Fruit fly (Drosophila melanogaster) whole organism, embryonic: Measurements from ENCODE around the gene CG5938.

ENCODE experiments used
- Antp ChIP-seq: fragments of 200-800 bp; sonication (Bioruptor generic); optimal IDR thresholded peaks from 3 replicates; lab custom pipeline; 2016; ENCODE audit warnings: missing biosample characterization, missing genetic modification characterization
- Asciz ChIP-seq: fragments of 200-800 bp; sonication (Bioruptor generic); optimal IDR thresholded peaks from 2 replicates; lab custom pipeline; 2017; ENCODE audit warnings: missing biosample characterization, mild to moderate bottlenecking, missing genetic modification characterization, missing genetic modification reagents
- C15 ChIP-seq: fragments of 200-800 bp; sonication (Bioruptor generic); IDR thresholded peaks from 3 replicates; pipeline ENCODE4 v1.3.6; 2022; ENCODE audit warnings: missing biosample characterization, missing genetic modification characterization
- CG10543 ChIP-seq: fragments of 200-800 bp; sonication (Bioruptor generic); optimal IDR thresholded peaks from 3 replicates; lab custom pipeline; 2017; ENCODE audit warnings: missing biosample characterization, mild to moderate bottlenecking, missing genetic modification characterization, moderate library complexity
- CG10654 ChIP-seq: fragments of 200-800 bp; sonication (Bioruptor generic); optimal IDR thresholded peaks from 2 replicates; lab custom pipeline; 2016; ENCODE audit warnings: missing biosample characterization, missing genetic modification characterization
- CG14014 ChIP-seq: fragments of 200-800 bp; sonication (Bioruptor generic); IDR thresholded peaks from 2 replicates; pipeline ENCODE4 v1.3.6; 2022; ENCODE audit warnings: missing biosample characterization, missing genetic modification characterization
- CG15011 ChIP-seq: fragments of 200-800 bp; sonication (Bioruptor generic); optimal IDR thresholded peaks from 3 replicates; lab custom pipeline; 2018; ENCODE audit warnings: missing biosample characterization, mild to moderate bottlenecking, missing genetic modification characterization
- CG16813 ChIP-seq: fragments of 200-800 bp; sonication (Bioruptor generic); IDR thresholded peaks from 3 replicates; pipeline ENCODE4 v1.3.6; 2022; ENCODE audit warnings: missing biosample characterization, missing genetic modification characterization; ENCODE audit not compliant: partially characterized antibody
- CG16863 ChIP-seq: fragments of 200-800 bp; sonication (Bioruptor generic); optimal IDR thresholded peaks from 3 replicates; lab custom pipeline; 2016; ENCODE audit warnings: missing biosample characterization, missing genetic modification characterization
- CG17359 ChIP-seq: fragments of 200-800 bp; sonication (Bioruptor generic); optimal IDR thresholded peaks from 3 replicates; lab custom pipeline; 2018; ENCODE audit warnings: missing biosample characterization, mild to moderate bottlenecking, missing genetic modification characterization, moderate library complexity
- CG17385 ChIP-seq: fragments of 200-800 bp; sonication (Bioruptor generic); optimal IDR thresholded peaks from 3 replicates; lab custom pipeline; 2018; ENCODE audit warnings: missing biosample characterization, mild to moderate bottlenecking, missing genetic modification characterization
- CG2116 ChIP-seq: fragments of 200-800 bp; sonication (Bioruptor generic); optimal IDR thresholded peaks from 3 replicates; lab custom pipeline; 2018; ENCODE audit warnings: missing biosample characterization, mild to moderate bottlenecking, missing genetic modification characterization
- CG2120 ChIP-seq: fragments of 200-800 bp; sonication (Bioruptor generic); optimal IDR thresholded peaks from 3 replicates; lab custom pipeline; 2016; ENCODE audit warnings: missing biosample characterization, missing genetic modification characterization
- CG30431 ChIP-seq: fragments of 200-800 bp; sonication (Bioruptor generic); optimal IDR thresholded peaks from 2 replicates; lab custom pipeline; 2017; ENCODE audit warnings: missing biosample characterization, missing genetic modification characterization
- CG7357 ChIP-seq: fragments of 200-800 bp; sonication (Bioruptor generic); IDR thresholded peaks from 3 replicates; pipeline ENCODE4 v1.3.6; 2022; ENCODE audit warnings: missing biosample characterization, missing genetic modification characterization
- CG7786 ChIP-seq: fragments of 200-800 bp; sonication (Bioruptor generic); optimal IDR thresholded peaks from 2 replicates; lab custom pipeline; 2016; ENCODE audit warnings: missing biosample characterization, missing genetic modification characterization
- CG8765 ChIP-seq: fragments of 200-800 bp; sonication (Bioruptor generic); IDR thresholded peaks from 2 replicates; pipeline ENCODE4 v1.3.6; 2022; ENCODE audit warnings: missing biosample characterization, missing genetic modification characterization
- CG8924 ChIP-seq: fragments of 200-800 bp; optimal IDR thresholded peaks from 3 replicates; lab custom pipeline; 2019; ENCODE audit warnings: missing biosample characterization, mild to moderate bottlenecking, missing genetic modification characterization, moderate library complexity
- CG9817 ChIP-seq: fragments of 200-800 bp; sonication (Bioruptor generic); optimal IDR thresholded peaks from 2 replicates; lab custom pipeline; 2018; ENCODE audit warnings: missing biosample characterization, mild to moderate bottlenecking, missing genetic modification characterization, moderate library complexity
- CHES-1-like ChIP-seq: fragments of 200-800 bp; sonication (Bioruptor generic); optimal IDR thresholded peaks from 2 replicates; lab custom pipeline; 2016; ENCODE audit warnings: missing biosample characterization, missing genetic modification characterization
- D19B ChIP-seq: fragments of 200-800 bp; sonication (Bioruptor generic); optimal IDR thresholded peaks from 2 replicates; lab custom pipeline; 2017; ENCODE audit warnings: missing biosample characterization, mild to moderate bottlenecking, missing genetic modification characterization
- E2f1 ChIP-seq: fragments of 200-800 bp; sonication (Bioruptor generic); IDR thresholded peaks from 2 replicates; pipeline ENCODE4 v1.3.6; 2022; ENCODE audit warnings: missing biosample characterization, missing genetic modification characterization
- ERR ChIP-seq: fragments of 200-800 bp; sonication (Bioruptor generic); optimal IDR thresholded peaks from 2 replicates; lab custom pipeline; 2016; ENCODE audit warnings: missing biosample characterization, missing genetic modification characterization
- Gug ChIP-seq: fragments of 200-800 bp; sonication (Bioruptor generic); IDR thresholded peaks from 4 replicates; pipeline ENCODE4 v1.3.6; 2022; ENCODE audit warnings: missing biosample characterization, missing genetic modification characterization
- Hsf ChIP-seq: fragments of 200-800 bp; sonication (Bioruptor generic); optimal IDR thresholded peaks from 3 replicates; lab custom pipeline; 2016; ENCODE audit warnings: missing biosample characterization, missing genetic modification characterization
- Neu2 ChIP-seq: fragments of 200-800 bp; sonication (Bioruptor generic); optimal IDR thresholded peaks from 3 replicates; lab custom pipeline; 2016; ENCODE audit warnings: missing biosample characterization, missing genetic modification characterization, borderline replicate concordance
- Optix ChIP-seq: fragments of 200-800 bp; sonication (Bioruptor generic); IDR thresholded peaks from 3 replicates; pipeline ENCODE4 v1.3.6; 2022; ENCODE audit warnings: missing biosample characterization, missing genetic modification characterization
- Stat92E ChIP-seq, 3 experiments: fragments of >200 bp in 2 of 3; fragments of 200-800 bp in 1 of 3; sonication (Bioruptor generic) in 1 of 3; optimal IDR thresholded peaks; 2 replicates each; lab custom pipeline; 2017 to 2019; ENCODE audit warnings: missing biosample characterization in 3 of 3, missing genetic modification characterization in 3 of 3, mild to moderate bottlenecking in 1 of 3, moderate library complexity in 1 of 3
- al ChIP-seq: fragments of 200-800 bp; sonication (Bioruptor generic); IDR thresholded peaks from 2 replicates; pipeline ENCODE4 v1.3.6; 2022; ENCODE audit warnings: missing biosample characterization, missing genetic modification characterization
- amos ChIP-seq: fragments of 200-800 bp; sonication (Bioruptor generic); IDR thresholded peaks from 2 replicates; pipeline ENCODE4 v1.3.6; 2022; ENCODE audit warnings: missing biosample characterization, missing genetic modification characterization; ENCODE audit not compliant: partially characterized antibody
- bbx ChIP-seq: fragments of 200-800 bp; sonication (Bioruptor generic); IDR thresholded peaks from 2 replicates; pipeline ENCODE4 v1.3.6; 2022; ENCODE audit warnings: missing biosample characterization, missing genetic modification characterization; ENCODE audit not compliant: partially characterized antibody
- bowl ChIP-seq: fragments of 200-800 bp; sonication (Bioruptor generic); IDR thresholded peaks from 2 replicates; pipeline ENCODE4 v1.3.6; 2022; ENCODE audit warnings: missing biosample characterization, missing genetic modification characterization
- cas ChIP-seq: fragments of 200-800 bp; sonication (Bioruptor generic); IDR thresholded peaks from 2 replicates; pipeline ENCODE4 v1.3.6; 2022; ENCODE audit warnings: missing biosample characterization, missing genetic modification characterization
- chm ChIP-seq: fragments of 200-800 bp; sonication (Bioruptor generic); IDR thresholded peaks from 2 replicates; pipeline ENCODE4 v1.3.6; 2022; ENCODE audit warnings: missing biosample characterization, missing genetic modification characterization
- crc ChIP-seq: fragments of 200-800 bp; sonication (Bioruptor generic); optimal IDR thresholded peaks from 2 replicates; lab custom pipeline; 2016; ENCODE audit warnings: missing biosample characterization, missing genetic modification characterization
- dm ChIP-seq: fragments of 200-800 bp; sonication (Bioruptor generic); optimal IDR thresholded peaks from 3 replicates; lab custom pipeline; 2016; ENCODE audit warnings: missing biosample characterization, missing genetic modification characterization
- eve ChIP-seq, 2 experiments: fragments of >200 bp; optimal IDR thresholded peaks; 2 replicates each; lab custom pipeline; 2017; ENCODE audit warnings: missing biosample characterization in 2 of 2, missing genetic modification characterization in 2 of 2
- fu2 ChIP-seq: fragments of 200-800 bp; sonication (Bioruptor generic); optimal IDR thresholded peaks from 2 replicates; lab custom pipeline; 2016; ENCODE audit warnings: missing biosample characterization, missing genetic modification characterization
- hth ChIP-seq: fragments of >200 bp; optimal IDR thresholded peaks from 2 replicates; lab custom pipeline; 2017; ENCODE audit warnings: inconsistent platforms
- ind ChIP-seq: fragments of 200-800 bp; sonication (Bioruptor generic); optimal IDR thresholded peaks from 3 replicates; lab custom pipeline; 2016; ENCODE audit warnings: missing biosample characterization, missing genetic modification characterization
- ken ChIP-seq: fragments of 200-800 bp; sonication (Bioruptor generic); IDR thresholded peaks from 3 replicates; pipeline ENCODE4 v1.3.6; 2022; ENCODE audit warnings: missing biosample characterization, missing genetic modification characterization
- lilli ChIP-seq: fragments of 200-800 bp; sonication (Bioruptor generic); optimal IDR thresholded peaks from 3 replicates; lab custom pipeline; 2016; ENCODE audit warnings: missing biosample characterization, missing genetic modification characterization
- maf-S ChIP-seq: fragments of 200-800 bp; sonication (Bioruptor generic); optimal IDR thresholded peaks from 2 replicates; lab custom pipeline; 2016; ENCODE audit warnings: missing biosample characterization, missing genetic modification characterization
- nmo ChIP-seq: fragments of 200-800 bp; sonication (Bioruptor generic); optimal IDR thresholded peaks from 2 replicates; lab custom pipeline; 2018; ENCODE audit warnings: missing biosample characterization, mild to moderate bottlenecking, missing genetic modification characterization, moderate library complexity
- ranshi ChIP-seq: fragments of 200-800 bp; sonication (Bioruptor generic); IDR thresholded peaks from 2 replicates; pipeline ENCODE4 v1.3.6; 2022; ENCODE audit warnings: missing biosample characterization, missing genetic modification characterization
- sd ChIP-seq: fragments of 200-800 bp; sonication (Bioruptor generic); optimal IDR thresholded peaks from 3 replicates; lab custom pipeline; 2018; ENCODE audit warnings: missing biosample characterization, mild to moderate bottlenecking, missing genetic modification characterization, moderate library complexity
- sug ChIP-seq: fragments of 200-800 bp; optimal IDR thresholded peaks from 2 replicates; lab custom pipeline; 2019; ENCODE audit warnings: missing biosample characterization, mild to moderate bottlenecking, missing genetic modification characterization, moderate library complexity
- tin ChIP-seq: fragments of 200-800 bp; sonication (Bioruptor generic); optimal IDR thresholded peaks from 3 replicates; lab custom pipeline; 2016; ENCODE audit warnings: missing biosample characterization, missing genetic modification characterization
- trh ChIP-seq: fragments of 200-800 bp; sonication (Bioruptor generic); optimal IDR thresholded peaks from 2 replicates; lab custom pipeline; 2016; ENCODE audit warnings: missing biosample characterization, missing genetic modification characterization
- tup ChIP-seq: fragments of 200-800 bp; sonication (Bioruptor generic); optimal IDR thresholded peaks from 2 replicates; lab custom pipeline; 2016; ENCODE audit warnings: missing biosample characterization, mild to moderate bottlenecking, missing genetic modification characterization, moderate library complexity
- vnd ChIP-seq: fragments of 200-800 bp; sonication (Bioruptor generic); IDR thresholded peaks from 3 replicates; pipeline ENCODE4 v1.3.6; 2022; ENCODE audit warnings: missing biosample characterization, missing genetic modification characterization; ENCODE audit not compliant: partially characterized antibody

CG5938 gene

DNA sequence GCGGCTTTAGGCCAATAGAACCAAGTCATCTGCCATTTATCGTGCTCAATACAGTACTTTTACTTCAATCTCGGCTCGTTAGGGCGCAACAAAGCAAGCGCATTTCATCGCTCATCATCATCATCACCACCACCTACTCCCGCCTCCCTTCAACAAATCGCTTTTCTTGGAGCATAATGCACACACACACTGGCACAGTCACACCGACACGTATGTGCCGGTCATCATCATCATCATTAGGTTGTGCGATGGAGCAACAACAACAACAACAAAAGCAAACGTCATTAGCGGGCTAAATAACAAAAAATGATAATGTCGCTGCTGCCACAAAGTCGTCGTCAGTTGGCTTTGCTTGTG, 29.2 kb upstream of the CG5938 start (continued):
- TF ChIP-seq CG17385 (GFP tag; lab: Kevin White, UChicago) = no peak
- TF ChIP-seq nmo (GFP tag; lab: Kevin White, UChicago) = peak; percentile 10
- TF ChIP-seq hth (lab: Kevin White, UChicago) = no peak
- no peak for TF ChIP-seq dm (GFP tag; lab: Kevin White, UChicago)
- no peak for TF ChIP-seq ind (GFP tag; lab: Kevin White, UChicago)
- no peak for TF ChIP-seq amos (GFP tag; lab: Robert Waterston, UW)
- TF ChIP-seq Stat92E (GFP tag; optimal IDR thresholded peaks at IDR 0.05; lab: Kevin White, UChicago) = no peak
- TF ChIP-seq Neu2 (GFP tag; lab: Kevin White, UChicago) = no peak
- no peak for TF ChIP-seq Hsf (GFP tag; lab: Kevin White, UChicago)
- TF ChIP-seq CG2116 (GFP tag; lab: Kevin White, UChicago) = no peak
- no peak for TF ChIP-seq D19B
- no peak for TF ChIP-seq CG16813 (GFP tag; lab: Robert Waterston, UW)
- no peak for TF ChIP-seq lilli (GFP tag; lab: Kevin White, UChicago)
- TF ChIP-seq vnd (GFP tag; lab: Robert Waterston, UW) = no peak
- no peak for TF ChIP-seq CG7786 (GFP tag; lab: Kevin White, UChicago)
- no peak for TF ChIP-seq ken
- TF ChIP-seq, all 482 proteins: peak for 34

DNA sequence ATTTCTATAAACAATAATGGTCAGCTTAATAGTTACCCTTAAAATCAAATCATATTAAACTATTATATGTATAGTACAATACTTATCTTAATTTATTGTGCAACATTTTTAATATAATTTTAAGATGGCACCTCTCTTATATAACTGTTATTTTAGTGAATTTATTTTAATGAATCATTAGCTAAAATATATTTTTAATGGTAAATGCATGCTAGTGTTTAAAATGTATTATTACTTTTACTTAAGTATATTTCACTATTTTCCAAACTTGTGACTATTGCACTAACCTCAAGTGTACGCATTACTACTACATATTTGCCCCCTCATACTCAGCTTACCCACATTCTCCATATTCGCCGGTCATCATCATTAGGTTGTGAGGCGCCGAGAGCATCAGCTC, 28.3 kb upstream of the CG5938 start:
- TF ChIP-seq sug (tag; lab: Kevin White, UChicago) (peak; percentile 77), tin (GFP tag; lab: Kevin White, UChicago) (peak; percentile 61), ranshi (0 out of 2 replicates have a peak, but pooled peaks have one; percentile 39), C15 (GFP tag; lab: Robert Waterston, UW) (no peak), CG17359 (peak; percentile 83), CG30431 (GFP tag; lab: Kevin White, UChicago) (peak; percentile 12), CG15011 (GFP tag; lab: Kevin White, UChicago) (peak; percentile 71), CG16863 (GFP tag; lab: Kevin White, UChicago) (no peak), al (GFP tag; lab: Robert Waterston, UW) (peak; percentile 53; the same call in 1 of the 2 replicates), trh (no peak), CG8765 (GFP tag; lab: Robert Waterston, UW) (no peak), E2f1 (peak; percentile 57; the same call in 1 of the 2 replicates), Optix (GFP tag; lab: Robert Waterston, UW) (no peak), CG10654 (GFP tag; lab: Kevin White, UChicago) (peak; percentile 33), cas (GFP tag; lab: Robert Waterston, UW) (no peak), CG7357 (GFP tag; lab: Robert Waterston, UW) (peak; percentile 49; the same call in 2 of the 3 replicates), Antp (GFP tag; lab: Kevin White, UChicago) (no peak), CG8924 (tag; lab: Kevin White, UChicago) (peak; percentile 94), ERR (GFP tag; lab: Kevin White, UChicago) (no peak), CG2120 (GFP tag; lab: Kevin White, UChicago) (peak; percentile 31), eve (GFP tag; optimal IDR thresholded peaks at IDR 0.05; lab: Kevin White, UChicago) (no peak), CG14014 (GFP tag; lab: Robert Waterston, UW) (no peak), crc (GFP tag; lab: Kevin White, UChicago) (no peak), tup (no peak), chm (no peak), bbx (GFP tag; lab: Robert Waterston, UW) (no peak), maf-S (GFP tag; lab: Kevin White, UChicago) (no peak), fu2 (GFP tag; lab: Kevin White, UChicago) (no peak), bowl (GFP tag; lab: Robert Waterston, UW) (0 out of 2 replicates have a peak, but pooled peaks have one; percentile 6), CG10543 (GFP tag; lab: Kevin White, UChicago) (peak; percentile 13), CG9817 (tag; lab: Kevin White, UChicago) (peak; percentile 48), sd (tag; lab: Kevin White, UChicago) (peak; percentile 78), Asciz (GFP tag; lab: Kevin White, UChicago) (peak; percentile 74), Gug (GFP tag; lab: Robert Waterston, UW) (no peak), CHES-1-like (GFP tag; lab: Kevin White, UChicago) (no peak)
